Worm (Caenorhabditis elegans): ENCODE data around the gene zig-13.
"Not testable (repeated sequence)": the region's sequence is repeated elsewhere in the genome, so short reads cannot be mapped to it uniquely, and the experiment has no call there.

DNA sequence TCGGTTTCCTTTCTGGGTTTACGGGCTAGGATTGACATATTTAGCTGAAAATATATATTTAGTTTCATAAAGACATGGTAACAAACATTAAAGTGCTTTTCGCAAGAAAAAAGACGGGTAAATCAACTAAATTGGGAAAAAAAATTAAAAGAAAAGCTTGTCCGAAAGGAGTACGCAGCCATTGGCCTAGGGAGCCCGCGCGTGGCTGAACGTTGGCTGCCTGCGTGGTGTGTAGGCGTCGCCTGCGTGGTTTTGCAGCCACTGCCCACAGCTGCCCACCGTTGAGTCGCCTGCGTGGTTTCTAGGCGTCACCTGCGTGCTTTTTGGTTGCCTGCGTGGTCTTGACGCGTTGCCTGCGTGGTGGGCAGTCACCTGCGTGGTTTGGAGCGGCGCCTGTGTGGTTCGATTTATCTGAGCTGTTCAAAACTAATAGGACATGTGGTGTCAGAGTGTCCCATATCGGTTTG is 34.5 kb downstream of the zig-13 start, which contains the start of gene C29F9.12:
- TF ChIP-seq nhr-76 (tag; optimal IDR thresholded peaks at IDR 0.05); nhr-2 (tag; optimal IDR thresholded peaks at IDR 0.05); ces-1 (GFP tag; optimal IDR thresholded peaks at IDR 0.05): not testable (repeated sequence)
